Fruit fly (Drosophila melanogaster) Kc167 (cell line): ENCODE results near the gene Prp31.

Source experiments
- Myc ChIP-seq: fragments of >200 bp; optimal IDR thresholded peaks from 2 replicates; lab custom pipeline; 2017; ENCODE audit warnings: missing external identifiers
- Sin3A ChIP-seq: fragments of >200 bp; optimal IDR thresholded peaks from 2 replicates; lab custom pipeline; 2018; ENCODE audit warnings: missing external identifiers
- h ChIP-seq: fragments of >200 bp; optimal IDR thresholded peaks from 3 replicates; lab custom pipeline; 2018; ENCODE audit warnings: missing external identifiers

DNA sequence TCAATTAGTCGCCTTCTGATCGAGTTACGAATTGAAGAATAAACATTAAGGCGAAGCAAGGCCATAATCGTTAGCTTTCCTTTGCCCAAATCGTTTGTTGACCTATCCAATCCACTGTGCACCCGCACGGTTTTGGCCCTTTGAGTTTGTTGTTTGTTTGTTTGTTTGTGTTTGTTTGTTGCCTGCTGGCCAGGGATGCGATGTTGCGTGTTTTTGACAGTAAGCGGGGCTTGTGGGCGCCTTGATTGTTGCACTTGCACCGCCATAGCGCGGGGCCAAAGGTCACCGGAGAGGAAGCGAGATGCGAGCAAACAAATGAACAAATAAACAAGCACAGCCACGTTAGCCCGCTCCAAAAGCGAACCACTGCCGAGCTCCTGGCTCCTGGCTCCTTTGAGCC lies 10.9 kb downstream of the Prp31 start:
- TF ChIP-seq Sin3A (lab: Kevin White, UChicago) (no peak), Myc (lab: Kevin White, UChicago) (no peak), h (lab: Kevin White, UChicago) (no peak)
